Worm (Caenorhabditis elegans) whole organism, mixed stage, embryonic: ENCODE results near the gene ace-4.

Source experiments
- M03D4.4 ChIP-seq: sonication (generic microtip); optimal IDR thresholded peaks from 2 replicates; lab custom pipeline; 2017; ENCODE audit warnings: mild to moderate bottlenecking, missing genetic modification characterization, missing compliant biosample characterization
- bed-3 ChIP-seq: fragments of 200-800 bp; sonication (Bioruptor generic); optimal IDR thresholded peaks from 3 replicates; lab custom pipeline; 2018; ENCODE audit warnings: mild to moderate bottlenecking, missing genetic modification characterization, moderate library complexity, missing compliant biosample characterization
- blmp-1 ChIP-seq: fragments of 150-350 bp; optimal IDR thresholded peaks from 2 replicates; lab custom pipeline; 2014; ENCODE audit warnings: missing biosample characterization, missing genetic modification characterization
- ceh-39 ChIP-seq: fragments of 150-350 bp; optimal IDR thresholded peaks from 2 replicates; lab custom pipeline; 2014; ENCODE audit warnings: missing biosample characterization, missing genetic modification characterization
- ceh-43 ChIP-seq: fragments of 200-800 bp; sonication (Bioruptor generic); optimal IDR thresholded peaks from 2 replicates; lab custom pipeline; 2018; ENCODE audit warnings: mild to moderate bottlenecking, missing genetic modification characterization, moderate library complexity, missing compliant biosample characterization
- ceh-83 ChIP-seq: fragments of 200-800 bp; sonication (Bioruptor generic); optimal IDR thresholded peaks from 2 replicates; lab custom pipeline; 2018; ENCODE audit warnings: mild to moderate bottlenecking, missing genetic modification characterization, missing compliant biosample characterization
- ces-1 ChIP-seq: fragments of 150-350 bp; optimal IDR thresholded peaks from 2 replicates; lab custom pipeline; 2014; ENCODE audit warnings: missing biosample characterization, missing genetic modification reagents, missing genetic modification characterization
- cnd-1 ChIP-seq: fragments of 200-800 bp; sonication (Bioruptor generic); optimal IDR thresholded peaks from 2 replicates; lab custom pipeline; 2018; ENCODE audit warnings: mild to moderate bottlenecking, missing genetic modification characterization, missing compliant biosample characterization
- drap-1 ChIP-seq: fragments of 200-800 bp; sonication (Bioruptor generic); optimal IDR thresholded peaks from 3 replicates; lab custom pipeline; 2018; ENCODE audit warnings: mild to moderate bottlenecking, missing genetic modification characterization, missing compliant biosample characterization
- elt-1 ChIP-seq: sonication (generic microtip); optimal IDR thresholded peaks from 2 replicates; lab custom pipeline; 2017; ENCODE audit warnings: missing genetic modification characterization, mild to moderate bottlenecking, missing compliant biosample characterization, antibody characterized with exemption, moderate library complexity, borderline replicate concordance; ENCODE audit not compliant: insufficient read depth
- elt-3 ChIP-seq: fragments of 150-350 bp; optimal IDR thresholded peaks from 2 replicates; lab custom pipeline; 2014; ENCODE audit warnings: missing biosample characterization, missing genetic modification characterization
- flh-1 ChIP-seq: fragments of 200-800 bp; sonication (Bioruptor generic); optimal IDR thresholded peaks from 2 replicates; lab custom pipeline; 2018; ENCODE audit warnings: mild to moderate bottlenecking, missing genetic modification characterization, moderate library complexity, missing compliant biosample characterization
- ham-2 ChIP-seq: fragments of 200-800 bp; sonication (Bioruptor generic); optimal IDR thresholded peaks from 2 replicates; lab custom pipeline; 2018; ENCODE audit warnings: mild to moderate bottlenecking, missing genetic modification characterization, missing compliant biosample characterization
- hlh-1 ChIP-seq: fragments of 150-350 bp; optimal IDR thresholded peaks from 2 replicates; lab custom pipeline; 2014; ENCODE audit warnings: missing biosample characterization, missing genetic modification reagents, missing genetic modification characterization
- lin-13 ChIP-seq: fragments of 150-350 bp; optimal IDR thresholded peaks from 2 replicates; lab custom pipeline; 2014; ENCODE audit warnings: missing biosample characterization, missing genetic modification characterization
- lin-32 ChIP-seq: fragments of 200-800 bp; sonication (Bioruptor generic); optimal IDR thresholded peaks from 2 replicates; lab custom pipeline; 2018; ENCODE audit warnings: mild to moderate bottlenecking, missing genetic modification characterization, missing compliant biosample characterization
- lsy-2 ChIP-seq: fragments of 150-350 bp; optimal IDR thresholded peaks from 2 replicates; lab custom pipeline; 2014; ENCODE audit warnings: missing biosample characterization, missing genetic modification characterization
- mab-5 ChIP-seq: fragments of 150-350 bp; optimal IDR thresholded peaks from 2 replicates; lab custom pipeline; 2014; ENCODE audit warnings: missing biosample characterization, missing genetic modification characterization
- mep-1 ChIP-seq: fragments of 150-350 bp; optimal IDR thresholded peaks from 2 replicates; lab custom pipeline; 2017; ENCODE audit warnings: missing biosample characterization, missing genetic modification reagents, missing genetic modification characterization, inconsistent platforms
- mls-2 ChIP-seq: sonication (generic microtip); optimal IDR thresholded peaks from 2 replicates; lab custom pipeline; 2016; ENCODE audit warnings: mild to moderate bottlenecking, missing genetic modification characterization, moderate library complexity, missing compliant biosample characterization
- nhr-12 ChIP-seq: fragments of 150-350 bp; optimal IDR thresholded peaks from 2 replicates; lab custom pipeline; 2014; ENCODE audit warnings: missing biosample characterization, missing genetic modification characterization
- nhr-2 ChIP-seq: fragments of 150-350 bp; optimal IDR thresholded peaks from 2 replicates; lab custom pipeline; 2014; ENCODE audit warnings: missing biosample characterization, missing genetic modification characterization
- nhr-237 ChIP-seq: fragments of 150-350 bp; optimal IDR thresholded peaks from 2 replicates; lab custom pipeline; 2014; ENCODE audit warnings: missing biosample characterization, missing genetic modification characterization
- nhr-28 ChIP-seq: fragments of 150-350 bp; optimal IDR thresholded peaks from 2 replicates; lab custom pipeline; 2014; ENCODE audit warnings: missing biosample characterization, missing genetic modification characterization
- nhr-76 ChIP-seq: sonication (generic microtip); optimal IDR thresholded peaks from 2 replicates; lab custom pipeline; 2017; ENCODE audit warnings: missing biosample characterization, missing genetic modification characterization
- pha-4 ChIP-seq: fragments of 150-350 bp; optimal IDR thresholded peaks from 2 replicates; lab custom pipeline; 2018; ENCODE audit warnings: missing biosample characterization, missing genetic modification reagents, missing genetic modification characterization
- sem-2 ChIP-seq: fragments of 200-800 bp; sonication (Bioruptor generic); optimal IDR thresholded peaks from 2 replicates; lab custom pipeline; 2018; ENCODE audit warnings: mild to moderate bottlenecking, missing genetic modification characterization, missing compliant biosample characterization
- snpc-4 ChIP-seq: fragments of 150-350 bp; optimal IDR thresholded peaks from 2 replicates; lab custom pipeline; 2014; ENCODE audit warnings: missing biosample characterization, missing genetic modification characterization
- sptf-1 ChIP-seq: sonication (generic microtip); optimal IDR thresholded peaks from 2 replicates; lab custom pipeline; 2017; ENCODE audit warnings: mild to moderate bottlenecking, missing genetic modification characterization, moderate library complexity, missing compliant biosample characterization
- tbx-8 ChIP-seq: fragments of 200-800 bp; sonication (Bioruptor generic); optimal IDR thresholded peaks from 2 replicates; lab custom pipeline; 2018; ENCODE audit warnings: mild to moderate bottlenecking, missing genetic modification characterization, moderate library complexity, missing compliant biosample characterization
- unc-120 ChIP-seq: sonication (generic microtip); optimal IDR thresholded peaks from 2 replicates; lab custom pipeline; 2017; ENCODE audit warnings: missing genetic modification characterization, missing compliant biosample characterization; ENCODE audit not compliant: poor library complexity, severe bottlenecking
- unc-39 ChIP-seq: fragments of 150-350 bp; optimal IDR thresholded peaks from 2 replicates; lab custom pipeline; 2014; ENCODE audit warnings: missing biosample characterization, missing genetic modification characterization
- unc-62 ChIP-seq: fragments of 150-350 bp; optimal IDR thresholded peaks from 2 replicates; lab custom pipeline; 2014; ENCODE audit warnings: missing biosample characterization, missing genetic modification reagents, missing genetic modification characterization
- zip-8 ChIP-seq: fragments of 150-350 bp; optimal IDR thresholded peaks from 2 replicates; lab custom pipeline; 2014; ENCODE audit warnings: missing biosample characterization, missing genetic modification characterization
- ztf-11 ChIP-seq: fragments of 150-350 bp; optimal IDR thresholded peaks from 2 replicates; lab custom pipeline; 2014; ENCODE audit warnings: missing biosample characterization, missing genetic modification characterization

ace-4 gene

ce11 chrII:14250147-14250965 is 52.5 kb downstream of the ace-4 start, which contains the start of gene hmg-1.1:
Gene hmg-1.1, plus strand, starts transcription at chrII:14250695.
- TF ChIP-seq cnd-1 (peak; percentile 73), nhr-12 (tag; lab: Kevin White, UChicago) (no peak), flh-1 (GFP tag; lab: Kevin White, UChicago) (peak; percentile 53), mep-1 (tag; lab: Kevin White, UChicago) (peak; percentile 63), mls-2 (tag; lab: Kevin White, UChicago) (peak; percentile 90), M03D4.4 (peak; percentile 81), lsy-2 (tag; lab: Kevin White, UChicago) (peak; percentile 26), sptf-1 (peak; percentile 78), ztf-11 (peak; percentile 41), ceh-43 (no peak), tbx-8 (no peak), mab-5 (tag; lab: Kevin White, UChicago) (no peak), blmp-1 (tag; lab: Kevin White, UChicago) (no peak), ces-1 (GFP tag; lab: Kevin White, UChicago) (peak; percentile 22), ceh-39 (tag; lab: Kevin White, UChicago) (no peak), snpc-4 (tag; lab: Kevin White, UChicago) (no peak), lin-32 (peak; percentile 50), unc-120 (tag; lab: Kevin White, UChicago) (peak; percentile 97), ham-2 (GFP tag; lab: Kevin White, UChicago) (peak; percentile 97), pha-4 (tag; lab: Kevin White, UChicago) (peak; percentile 77), drap-1 (GFP tag; lab: Kevin White, UChicago) (peak; percentile 83), ceh-83 (GFP tag; lab: Kevin White, UChicago) (no peak), unc-39 (tag; lab: Kevin White, UChicago) (no peak), bed-3 (GFP tag; lab: Kevin White, UChicago) (peak; percentile 9), elt-1 (tag; lab: Kevin White, UChicago) (no peak), unc-62 (GFP tag; lab: Kevin White, UChicago) (peak; percentile 25), zip-8 (tag; lab: Kevin White, UChicago) (no peak), lin-13 (tag; lab: Kevin White, UChicago) (peak; percentile 84), hlh-1 (tag; lab: Kevin White, UChicago) (peak; percentile 62), nhr-2 (tag; lab: Kevin White, UChicago) (no peak), elt-3 (tag; lab: Kevin White, UChicago) (no peak), nhr-237 (tag; lab: Kevin White, UChicago) (peak; percentile 65), sem-2 (GFP tag; lab: Kevin White, UChicago) (peak; percentile 54), nhr-76 (tag; lab: Kevin White, UChicago) (peak; percentile 52), nhr-28 (tag; lab: Kevin White, UChicago) (no peak)
- TF ChIP-seq, all 35 proteins: peak for 21

- no peak for TF ChIP-seq snpc-4 (tag; lab: Kevin White, UChicago)
- peak; percentile 60 for TF ChIP-seq ceh-39 (tag; lab: Kevin White, UChicago)
- TF ChIP-seq lin-13 (tag; lab: Kevin White, UChicago), result peak; percentile 70
- TF ChIP-seq mls-2 (tag; lab: Kevin White, UChicago), result peak; percentile 89
- TF ChIP-seq ces-1 (GFP tag; lab: Kevin White, UChicago), result peak; percentile 94
- TF ChIP-seq unc-120 (tag; lab: Kevin White, UChicago), result peak; percentile 75
- no peak for TF ChIP-seq mab-5 (tag; lab: Kevin White, UChicago)
- TF ChIP-seq hlh-1 (tag; lab: Kevin White, UChicago), result peak; percentile 7
- peak; percentile 63 for TF ChIP-seq ztf-11
- no peak for TF ChIP-seq nhr-76 (tag; lab: Kevin White, UChicago)
- peak; percentile 7 for TF ChIP-seq ceh-43
- peak; percentile 34 for TF ChIP-seq elt-1 (tag; lab: Kevin White, UChicago)
- no peak for TF ChIP-seq bed-3 (GFP tag; lab: Kevin White, UChicago)
- peak; percentile 92 for TF ChIP-seq cnd-1
- TF ChIP-seq nhr-28 (tag; lab: Kevin White, UChicago), result peak; percentile 6
- TF ChIP-seq unc-62 (GFP tag; lab: Kevin White, UChicago), result peak; percentile 26
- peak; percentile 8 for TF ChIP-seq flh-1 (GFP tag; lab: Kevin White, UChicago)
- TF ChIP-seq sem-2 (GFP tag; lab: Kevin White, UChicago), result peak; percentile 19
- TF ChIP-seq nhr-2 (tag; lab: Kevin White, UChicago), result peak; percentile 31
- TF ChIP-seq elt-3 (tag; lab: Kevin White, UChicago), result no peak
- TF ChIP-seq unc-39 (tag; lab: Kevin White, UChicago), result peak; percentile 78
- peak; percentile 18 for TF ChIP-seq ham-2 (GFP tag; lab: Kevin White, UChicago)
- TF ChIP-seq zip-8 (tag; lab: Kevin White, UChicago), result no peak
- TF ChIP-seq nhr-237 (tag; lab: Kevin White, UChicago), result peak; percentile 53
- TF ChIP-seq lin-32, result peak; percentile 85
- TF ChIP-seq M03D4.4, result peak; percentile 64
- peak; percentile 79 for TF ChIP-seq lsy-2 (tag; lab: Kevin White, UChicago)
- peak; percentile 1 for TF ChIP-seq nhr-12 (tag; lab: Kevin White, UChicago)
- TF ChIP-seq drap-1 (GFP tag; lab: Kevin White, UChicago), result peak; percentile 78
- TF ChIP-seq tbx-8, result peak; percentile 75
- peak; percentile 86 for TF ChIP-seq sptf-1
- TF ChIP-seq blmp-1 (tag; lab: Kevin White, UChicago), result peak; percentile 39
- TF ChIP-seq pha-4 (tag; lab: Kevin White, UChicago), result peak; percentile 87
- TF ChIP-seq ceh-83 (GFP tag; lab: Kevin White, UChicago), result peak; percentile 81
- peak; percentile 44 for TF ChIP-seq mep-1 (tag; lab: Kevin White, UChicago)
- TF ChIP-seq, all 35 proteins: peak for 29
Observed at ce11 chrII:14251400-14251940, 53.6 kb downstream of the ace-4 start.
